Worm (Caenorhabditis elegans) whole organism, mixed stage, embryonic: Measurements from ENCODE around the gene sup-35.
"Not testable (repeated sequence)": the region's sequence is repeated elsewhere in the genome, so short reads cannot be mapped to it uniquely, and the experiment has no call there.

ENCODE experiments used
- blmp-1 ChIP-seq: fragments of 150-350 bp; optimal IDR thresholded peaks from 2 replicates; lab custom pipeline; 2014; ENCODE audit warnings: missing biosample characterization, missing genetic modification characterization
- ceh-39 ChIP-seq: fragments of 150-350 bp; optimal IDR thresholded peaks from 2 replicates; lab custom pipeline; 2014; ENCODE audit warnings: missing biosample characterization, missing genetic modification characterization
- ceh-43 ChIP-seq: fragments of 200-800 bp; sonication (Bioruptor generic); optimal IDR thresholded peaks from 2 replicates; lab custom pipeline; 2018; ENCODE audit warnings: mild to moderate bottlenecking, missing genetic modification characterization, moderate library complexity, missing compliant biosample characterization
- ceh-83 ChIP-seq: fragments of 200-800 bp; sonication (Bioruptor generic); optimal IDR thresholded peaks from 2 replicates; lab custom pipeline; 2018; ENCODE audit warnings: mild to moderate bottlenecking, missing genetic modification characterization, missing compliant biosample characterization
- ces-1 ChIP-seq: fragments of 150-350 bp; optimal IDR thresholded peaks from 2 replicates; lab custom pipeline; 2014; ENCODE audit warnings: missing biosample characterization, missing genetic modification reagents, missing genetic modification characterization
- cnd-1 ChIP-seq: fragments of 200-800 bp; sonication (Bioruptor generic); optimal IDR thresholded peaks from 2 replicates; lab custom pipeline; 2018; ENCODE audit warnings: mild to moderate bottlenecking, missing genetic modification characterization, missing compliant biosample characterization
- drap-1 ChIP-seq: fragments of 200-800 bp; sonication (Bioruptor generic); optimal IDR thresholded peaks from 3 replicates; lab custom pipeline; 2018; ENCODE audit warnings: mild to moderate bottlenecking, missing genetic modification characterization, missing compliant biosample characterization
- elt-1 ChIP-seq: sonication (generic microtip); optimal IDR thresholded peaks from 2 replicates; lab custom pipeline; 2017; ENCODE audit warnings: missing genetic modification characterization, mild to moderate bottlenecking, missing compliant biosample characterization, antibody characterized with exemption, moderate library complexity, borderline replicate concordance; ENCODE audit not compliant: insufficient read depth
- elt-3 ChIP-seq: fragments of 150-350 bp; optimal IDR thresholded peaks from 2 replicates; lab custom pipeline; 2014; ENCODE audit warnings: missing biosample characterization, missing genetic modification characterization
- flh-1 ChIP-seq: fragments of 200-800 bp; sonication (Bioruptor generic); optimal IDR thresholded peaks from 2 replicates; lab custom pipeline; 2018; ENCODE audit warnings: mild to moderate bottlenecking, missing genetic modification characterization, moderate library complexity, missing compliant biosample characterization
- hlh-1 ChIP-seq: fragments of 150-350 bp; optimal IDR thresholded peaks from 2 replicates; lab custom pipeline; 2014; ENCODE audit warnings: missing biosample characterization, missing genetic modification reagents, missing genetic modification characterization
- lin-13 ChIP-seq: fragments of 150-350 bp; optimal IDR thresholded peaks from 2 replicates; lab custom pipeline; 2014; ENCODE audit warnings: missing biosample characterization, missing genetic modification characterization
- lin-32 ChIP-seq: fragments of 200-800 bp; sonication (Bioruptor generic); optimal IDR thresholded peaks from 2 replicates; lab custom pipeline; 2018; ENCODE audit warnings: mild to moderate bottlenecking, missing genetic modification characterization, missing compliant biosample characterization
- lsy-2 ChIP-seq: fragments of 150-350 bp; optimal IDR thresholded peaks from 2 replicates; lab custom pipeline; 2014; ENCODE audit warnings: missing biosample characterization, missing genetic modification characterization
- mab-5 ChIP-seq: fragments of 150-350 bp; optimal IDR thresholded peaks from 2 replicates; lab custom pipeline; 2014; ENCODE audit warnings: missing biosample characterization, missing genetic modification characterization
- mep-1 ChIP-seq: fragments of 150-350 bp; optimal IDR thresholded peaks from 2 replicates; lab custom pipeline; 2017; ENCODE audit warnings: missing biosample characterization, missing genetic modification reagents, missing genetic modification characterization, inconsistent platforms
- mls-2 ChIP-seq: sonication (generic microtip); optimal IDR thresholded peaks from 2 replicates; lab custom pipeline; 2016; ENCODE audit warnings: mild to moderate bottlenecking, missing genetic modification characterization, moderate library complexity, missing compliant biosample characterization
- nhr-2 ChIP-seq: fragments of 150-350 bp; optimal IDR thresholded peaks from 2 replicates; lab custom pipeline; 2014; ENCODE audit warnings: missing biosample characterization, missing genetic modification characterization
- nhr-28 ChIP-seq: fragments of 150-350 bp; optimal IDR thresholded peaks from 2 replicates; lab custom pipeline; 2014; ENCODE audit warnings: missing biosample characterization, missing genetic modification characterization
- nhr-76 ChIP-seq: sonication (generic microtip); optimal IDR thresholded peaks from 2 replicates; lab custom pipeline; 2017; ENCODE audit warnings: missing biosample characterization, missing genetic modification characterization
- snpc-4 ChIP-seq: fragments of 150-350 bp; optimal IDR thresholded peaks from 2 replicates; lab custom pipeline; 2014; ENCODE audit warnings: missing biosample characterization, missing genetic modification characterization
- sptf-1 ChIP-seq: sonication (generic microtip); optimal IDR thresholded peaks from 2 replicates; lab custom pipeline; 2017; ENCODE audit warnings: mild to moderate bottlenecking, missing genetic modification characterization, moderate library complexity, missing compliant biosample characterization
- unc-120 ChIP-seq: sonication (generic microtip); optimal IDR thresholded peaks from 2 replicates; lab custom pipeline; 2017; ENCODE audit warnings: missing genetic modification characterization, missing compliant biosample characterization; ENCODE audit not compliant: poor library complexity, severe bottlenecking
- unc-39 ChIP-seq: fragments of 150-350 bp; optimal IDR thresholded peaks from 2 replicates; lab custom pipeline; 2014; ENCODE audit warnings: missing biosample characterization, missing genetic modification characterization
- unc-62 ChIP-seq: fragments of 150-350 bp; optimal IDR thresholded peaks from 2 replicates; lab custom pipeline; 2014; ENCODE audit warnings: missing biosample characterization, missing genetic modification reagents, missing genetic modification characterization
- ztf-11 ChIP-seq: fragments of 150-350 bp; optimal IDR thresholded peaks from 2 replicates; lab custom pipeline; 2014; ENCODE audit warnings: missing biosample characterization, missing genetic modification characterization

Gene sup-35

ce11 chrIII:11138922-11139321, 19.9 kb upstream of the sup-35 start, which contains the start of gene fbxa-128:
Gene fbxa-128, minus strand, starts transcription at chrIII:11139113.
- TF ChIP-seq elt-1 (tag; lab: Kevin White, UChicago) (no peak), blmp-1 (tag; lab: Kevin White, UChicago) (no peak), drap-1 (GFP tag; lab: Kevin White, UChicago) (no peak), lsy-2 (tag; lab: Kevin White, UChicago) (no peak), ceh-43 (GFP tag; lab: Kevin White, UChicago) (no peak), flh-1 (GFP tag; lab: Kevin White, UChicago) (no peak), sptf-1 (tag; lab: Kevin White, UChicago) (no peak), unc-39 (tag; lab: Kevin White, UChicago) (no peak), cnd-1 (tag; lab: Kevin White, UChicago) (no peak), lin-13 (tag; lab: Kevin White, UChicago) (no peak), lin-32 (GFP tag; lab: Kevin White, UChicago) (no peak), nhr-76 (tag; lab: Kevin White, UChicago) (no peak), nhr-2 (no peak), mab-5 (tag; lab: Kevin White, UChicago) (no peak), ces-1 (no peak)
- TF ChIP-seq, all 35 proteins: peak for 0

- not testable (repeated sequence) for TF ChIP-seq cnd-1 (tag; lab: Kevin White, UChicago); lin-13 (tag; lab: Kevin White, UChicago); hlh-1
Observed at ce11 chrIII:11131475-11131874, 12.4 kb upstream of the sup-35 start, which contains the start of gene pha-1. Gene pha-1, plus strand, starts transcription at chrIII:11131775.

- TF ChIP-seq ces-1: peak; percentile 42
- no peak for TF ChIP-seq lin-32 (GFP tag; lab: Kevin White, UChicago)
Observed at ce11 chrIII:11129363-11129762, 10.3 kb upstream of the sup-35 start.

ce11 chrIII:11127528-11127927, 8.5 kb upstream of the sup-35 start, which contains the start of gene Y48A6C.8:
Gene Y48A6C.8, minus strand, starts transcription at chrIII:11127628.
- no peak for TF ChIP-seq elt-3 (tag; lab: Kevin White, UChicago)

ce11 chrIII:11123844-11124243, 4.8 kb upstream of the sup-35 start:
- TF ChIP-seq elt-3 (tag; lab: Kevin White, UChicago) (no peak), mab-5 (tag; lab: Kevin White, UChicago) (no peak), unc-62 (GFP tag; lab: Kevin White, UChicago) (no peak), elt-1 (tag; lab: Kevin White, UChicago) (no peak), ztf-11 (tag; lab: Kevin White, UChicago) (no peak), ces-1 (no peak), flh-1 (GFP tag; lab: Kevin White, UChicago) (no peak), lin-32 (GFP tag; lab: Kevin White, UChicago) (no peak)

ce11 chrIII:11115956-11116355, 3.1 kb downstream of the sup-35 start:
- no peak for TF ChIP-seq mep-1 (tag; lab: Kevin White, UChicago)
- TF ChIP-seq snpc-4: no peak
- TF ChIP-seq ceh-39 (tag; lab: Kevin White, UChicago): no peak
- no peak for TF ChIP-seq sptf-1 (tag; lab: Kevin White, UChicago)
- no peak for TF ChIP-seq unc-39 (tag; lab: Kevin White, UChicago)
- TF ChIP-seq ceh-83 (GFP tag; lab: Kevin White, UChicago): no peak

- TF ChIP-seq mab-5 (tag; lab: Kevin White, UChicago) (no peak), mls-2 (tag; lab: Kevin White, UChicago) (no peak), unc-39 (tag; lab: Kevin White, UChicago) (no peak), nhr-28 (tag; lab: Kevin White, UChicago) (no peak), elt-1 (tag; lab: Kevin White, UChicago) (no peak), lsy-2 (tag; lab: Kevin White, UChicago) (no peak), unc-120 (tag; lab: Kevin White, UChicago) (no peak)
- TF ChIP-seq, all 35 proteins: peak for 0
Observed at ce11 chrIII:11113845-11114244, 5.2 kb downstream of the sup-35 start.
